Fruit fly (Drosophila melanogaster): ENCODE measurements around the gene CG14151.

The CG14151 gene

dm6 chr3L:10665433-10666150 lies 37.3 kb upstream of the CG14151 start (continued):
- TF ChIP-seq CG11723 (GFP tag; optimal IDR thresholded peaks at IDR 0.05) (peak; percentile 97), Hey (tag; optimal IDR thresholded peaks at IDR 0.05) (peak; percentile 82), Dip2 (GFP tag; IDR thresholded peaks at IDR 0.05) (peak; percentile 23; the same call in 1 of the 2 replicates), ac (GFP tag; optimal IDR thresholded peaks at IDR 0.05) (peak; percentile 97), Opbp (GFP tag; IDR thresholded peaks at IDR 0.05; ENCODE audit: partially characterized antibody) (no peak), sqz (GFP tag; optimal IDR thresholded peaks at IDR 0.05) (peak; percentile 98), Atf-2 (GFP tag; optimal IDR thresholded peaks at IDR 0.05) (peak; percentile 75), lbe (GFP tag; optimal IDR thresholded peaks at IDR 0.05) (peak; percentile 95), CG14710 (tag; optimal IDR thresholded peaks at IDR 0.05) (peak; percentile 98), jing (GFP tag; optimal IDR thresholded peaks at IDR 0.05) (peak; percentile 89), ind (GFP tag; optimal IDR thresholded peaks at IDR 0.05) (peak; percentile 92), CG11456 (GFP tag; IDR thresholded peaks at IDR 0.05) (peak; percentile 81), sc (optimal IDR thresholded peaks at IDR 0.05) (no peak), sc (GFP tag; optimal IDR thresholded peaks at IDR 0.05) (peak; percentile 95), CG17186 (GFP tag; optimal IDR thresholded peaks at IDR 0.05) (peak; percentile 89), Dbx (GFP tag; IDR thresholded peaks at IDR 0.05) (peak; percentile 90), eve (GFP tag; optimal IDR thresholded peaks at IDR 0.05) (peak; percentile 79 to 100), tx (GFP tag; optimal IDR thresholded peaks at IDR 0.05) (peak; percentile 67), CG12769 (tag; optimal IDR thresholded peaks at IDR 0.05) (peak; percentile 92), caup (GFP tag; optimal IDR thresholded peaks at IDR 0.05; ENCODE audit: severe bottlenecking) (peak; percentile 95), Eip74EF (GFP tag; optimal IDR thresholded peaks at IDR 0.05) (peak in 1 of 2 experiments; percentile 99), CG5953 (GFP tag; IDR thresholded peaks at IDR 0.05) (peak; percentile 65), nerfin-1 (tag; optimal IDR thresholded peaks at IDR 0.05) (peak; percentile 98), hb (GFP tag; IDR thresholded peaks at IDR 0.05; ENCODE audit: partially characterized antibody) (no peak), CG32772 (GFP tag; IDR thresholded peaks at IDR 0.05) (peak; percentile 90), esg (GFP tag; conservative IDR thresholded peaks at IDR 0.05) (peak; percentile 94), HLH54F (GFP tag; optimal IDR thresholded peaks at IDR 0.05) (peak; percentile 81), CG13775 (GFP tag; optimal IDR thresholded peaks at IDR 0.05) (peak; percentile 98), Neu2 (GFP tag; optimal IDR thresholded peaks at IDR 0.05; ENCODE audit: borderline replicate concordance) (peak; percentile 71), scrt (GFP tag; optimal IDR thresholded peaks at IDR 0.05) (peak; percentile 95), Drgx (GFP tag; IDR thresholded peaks at IDR 0.05) (peak; percentile 97), CG17829 (tag; optimal IDR thresholded peaks at IDR 0.05) (peak; percentile 99), CG3065 (GFP tag; optimal IDR thresholded peaks at IDR 0.05) (peak; percentile 95), Mrtf (GFP tag; IDR thresholded peaks at IDR 0.05) (peak; percentile 85), Nf-YB (GFP tag; optimal IDR thresholded peaks at IDR 0.05) (peak; percentile 90), CG32532 (GFP tag; IDR thresholded peaks at IDR 0.05) (peak; percentile 91), CG15269 (tag; optimal IDR thresholded peaks at IDR 0.05) (peak; percentile 98), CG12236 (GFP tag; optimal IDR thresholded peaks at IDR 0.05) (peak; percentile 79), so (GFP tag; IDR thresholded peaks at IDR 0.05) (peak; percentile 93), Hmx (GFP tag; optimal IDR thresholded peaks at IDR 0.05) (peak; percentile 87), ham (GFP tag; IDR thresholded peaks at IDR 0.05) (peak; percentile 38; the same call in 1 of the 2 replicates), fd96Cb (tag; optimal IDR thresholded peaks at IDR 0.05) (peak; percentile 97), HHEX (GFP tag; optimal IDR thresholded peaks at IDR 0.05) (peak; percentile 97), CTCF (GFP tag; optimal IDR thresholded peaks at IDR 0.05) (peak; percentile 71), gsb-n (tag; optimal IDR thresholded peaks at IDR 0.05) (peak; percentile 98), CG3726 (GFP tag; IDR thresholded peaks at IDR 0.05) (peak; percentile 83; the same call in 1 of the 3 replicates), danr (GFP tag; IDR thresholded peaks at IDR 0.05) (peak; percentile 90), fru (optimal IDR thresholded peaks at IDR 0.05) (no peak), CG6765 (GFP tag; optimal IDR thresholded peaks at IDR 0.05) (peak; percentile 96), CG31224 (GFP tag; IDR thresholded peaks at IDR 0.05) (peak; percentile 84)
